In the genomic region with DNA sequence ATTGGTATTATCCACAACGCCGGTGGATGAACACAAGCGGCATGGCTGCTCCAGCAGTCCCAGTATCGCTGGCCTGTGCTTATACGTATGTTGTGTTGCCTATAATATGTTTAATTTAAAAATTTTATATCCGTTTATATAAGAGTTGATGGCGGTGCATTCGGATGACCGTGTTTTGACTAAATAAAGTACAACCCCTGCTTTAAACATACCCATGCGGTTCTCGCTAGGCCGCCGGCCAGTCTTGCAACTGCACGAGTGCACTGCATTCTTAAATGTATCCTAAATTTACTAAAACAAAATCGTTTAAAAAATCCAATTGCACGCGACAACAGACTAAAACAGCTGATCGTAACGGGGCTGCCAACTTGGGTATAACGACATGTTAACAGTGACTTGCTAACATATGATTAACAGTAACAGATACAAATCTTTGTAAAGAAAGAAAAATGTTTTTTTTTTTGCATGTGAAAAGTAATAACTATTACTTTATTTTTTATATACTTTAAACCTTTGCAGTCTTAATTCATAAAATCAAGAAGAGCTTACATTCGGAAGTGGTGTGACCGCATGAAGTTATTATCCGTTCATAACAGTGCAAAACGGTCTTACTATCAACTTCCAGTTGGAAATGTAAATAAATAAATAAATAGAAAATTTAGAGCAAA, we compare ENCODE assay signal across 3 fruit fly cellular contexts.
TF ChIP-seq lines count a peak whose summit lies in the region.

A gene (minus strand): TSS at position 356 of the 668 bp plus-strand sequence.
A gene (plus strand): TSS at position 594 of the 668 bp plus-strand sequence.

- no peak for TF ChIP-seq CTCF in whole organism, embryonic (GFP tag; optimal IDR thresholded peaks at IDR 0.05; lab: Kevin White, UChicago)

TF ChIP-seq in whole organism, adult, 20 proteins besides CTCF, POLR2A, EP300 and RAD21:
- TF ChIP-seq pad (GFP tag; optimal IDR thresholded peaks at IDR 0.05; lab: Kevin White, UChicago) (no peak), kay (GFP tag; lab: Kevin White, UChicago; ENCODE audit: borderline replicate concordance) (peak; percentile 75), tj (GFP tag; optimal IDR thresholded peaks at IDR 0.05; lab: Kevin White, UChicago) (no peak), CG7045 (GFP tag; optimal IDR thresholded peaks at IDR 0.05; lab: Kevin White, UChicago) (no peak), cnc (optimal IDR thresholded peaks at IDR 0.05; lab: Kevin White, UChicago) (no peak), Hr96 (GFP tag; optimal IDR thresholded peaks at IDR 0.05; lab: Kevin White, UChicago) (no peak), CG1620 (GFP tag; optimal IDR thresholded peaks at IDR 0.05; lab: Kevin White, UChicago) (no peak), Mnt (GFP tag; optimal IDR thresholded peaks at IDR 0.05; lab: Kevin White, UChicago) (peak; percentile 32), CG5204 (GFP tag; optimal IDR thresholded peaks at IDR 0.05; lab: Kevin White, UChicago) (no peak), CG33017 (tag; optimal IDR thresholded peaks at IDR 0.05; lab: Kevin White, UChicago) (no peak), CG14711 (tag; optimal IDR thresholded peaks at IDR 0.05; lab: Kevin White, UChicago) (peak; percentile 10), ovo (GFP tag; optimal IDR thresholded peaks at IDR 0.05; lab: Kevin White, UChicago) (peak; percentile 3), bab1 (GFP tag; optimal IDR thresholded peaks at IDR 0.05; lab: Kevin White, UChicago) (peak; percentile 26), CG12768 (GFP tag; optimal IDR thresholded peaks at IDR 0.05; lab: Kevin White, UChicago) (no peak), toe (GFP tag; optimal IDR thresholded peaks at IDR 0.05; lab: Kevin White, UChicago) (no peak), Crg-1 (GFP tag; optimal IDR thresholded peaks at IDR 0.05; lab: Kevin White, UChicago) (no peak)
TF ChIP-seq in whole organism, adult: peak in this region for 5.

TF ChIP-seq in whole organism, embryonic, 481 proteins besides CTCF, POLR2A, EP300 and RAD21 (continues in another document):
- TF ChIP-seq CG12391 (tag; optimal IDR thresholded peaks at IDR 0.05; lab: Kevin White, UChicago), result peak; percentile 3
- peak; percentile 45 for TF ChIP-seq YL-1 (GFP tag; optimal IDR thresholded peaks at IDR 0.05; lab: Kevin White, UChicago)
- peak; percentile 51 for TF ChIP-seq MESR4 (GFP tag; optimal IDR thresholded peaks at IDR 0.05; lab: Kevin White, UChicago)
- TF ChIP-seq Dp (GFP tag; optimal IDR thresholded peaks at IDR 0.05; lab: Kevin White, UChicago), result peak; percentile 3
- TF ChIP-seq pzg (GFP tag; optimal IDR thresholded peaks at IDR 0.05; lab: Kevin White, UChicago), result peak; percentile 35
- peak in 1 of 2 experiments; percentile 94 for TF ChIP-seq insv (GFP tag; optimal IDR thresholded peaks at IDR 0.05; lab: Kevin White, UChicago)
- peak; percentile 57 to 90 for TF ChIP-seq crp (GFP tag; optimal IDR thresholded peaks at IDR 0.05; lab: Kevin White, UChicago)
- peak; percentile 52; the same call in 1 of the 2 replicates for TF ChIP-seq MBD-R2 (GFP tag; IDR thresholded peaks at IDR 0.05; lab: Robert Waterston, UW)
- TF ChIP-seq sens (GFP tag; lab: Kevin White, UChicago), result peak; percentile 57
- TF ChIP-seq trem (tag; optimal IDR thresholded peaks at IDR 0.05; lab: Kevin White, UChicago), result peak; percentile 98
- peak; percentile 43 for TF ChIP-seq CG10267 (tag; optimal IDR thresholded peaks at IDR 0.05; lab: Kevin White, UChicago)
- peak; percentile 62 for TF ChIP-seq CG9797 (GFP tag; optimal IDR thresholded peaks at IDR 0.05; lab: Kevin White, UChicago)
- TF ChIP-seq stwl (tag; optimal IDR thresholded peaks at IDR 0.05; lab: Kevin White, UChicago), result peak; percentile 49
- TF ChIP-seq CG31441 (GFP tag; IDR thresholded peaks at IDR 0.05; lab: Robert Waterston, UW), result 0 out of 2 replicates have a peak, but pooled peaks have one; percentile 21
- TF ChIP-seq nmo (GFP tag; optimal IDR thresholded peaks at IDR 0.05; lab: Kevin White, UChicago), result peak; percentile 1
- peak; percentile 50 for TF ChIP-seq gfzf (GFP tag; optimal IDR thresholded peaks at IDR 0.05; lab: Kevin White, UChicago)
- TF ChIP-seq CG10654 (GFP tag; optimal IDR thresholded peaks at IDR 0.05; lab: Kevin White, UChicago), result no peak
- no peak for TF ChIP-seq abd-A (tag; optimal IDR thresholded peaks at IDR 0.05; lab: Kevin White, UChicago)
- peak; percentile 1 for TF ChIP-seq CG12659 (GFP tag; optimal IDR thresholded peaks at IDR 0.05; lab: Kevin White, UChicago)
- peak; percentile 0 for TF ChIP-seq Med (GFP tag; lab: Kevin White, UChicago)
- TF ChIP-seq Bgb (GFP tag; IDR thresholded peaks at IDR 0.05; lab: Robert Waterston, UW; ENCODE audit: partially characterized antibody), result no peak
- TF ChIP-seq CG10462 (GFP tag; optimal IDR thresholded peaks at IDR 0.05; lab: Kevin White, UChicago), result no peak
- TF ChIP-seq bcd (GFP tag; optimal IDR thresholded peaks at IDR 0.05; lab: Kevin White, UChicago), result no peak
- TF ChIP-seq CG34422 (GFP tag; IDR thresholded peaks at IDR 0.05; lab: Robert Waterston, UW), result peak; percentile 13; the same call in 1 of the 3 replicates
- TF ChIP-seq CG13287 (GFP tag; IDR thresholded peaks at IDR 0.05; lab: Robert Waterston, UW; ENCODE audit: partially characterized antibody), result peak; percentile 18; the same call in 1 of the 2 replicates
- no peak for TF ChIP-seq Max (GFP tag; optimal IDR thresholded peaks at IDR 0.05; lab: Kevin White, UChicago)
- peak; percentile 53 for TF ChIP-seq CG14710 (tag; optimal IDR thresholded peaks at IDR 0.05; lab: Kevin White, UChicago)
- TF ChIP-seq dysf (GFP tag; IDR thresholded peaks at IDR 0.05; lab: Robert Waterston, UW), result no peak
- peak; percentile 25 for TF ChIP-seq grn (GFP tag; optimal IDR thresholded peaks at IDR 0.05; lab: Kevin White, UChicago)
- no peak for TF ChIP-seq fd3F (GFP tag; optimal IDR thresholded peaks at IDR 0.05; lab: Kevin White, UChicago)
- TF ChIP-seq CG4617 (GFP tag; optimal IDR thresholded peaks at IDR 0.05; lab: Kevin White, UChicago; ENCODE audit: borderline replicate concordance), result peak; percentile 27
- peak; percentile 1 for TF ChIP-seq BEAF-32 (GFP tag; optimal IDR thresholded peaks at IDR 0.05; lab: Kevin White, UChicago)
- TF ChIP-seq Nf-YC (tag; optimal IDR thresholded peaks at IDR 0.05; lab: Kevin White, UChicago), result peak; percentile 19

TF ChIP-seq in whole organism, prepupa, 60 proteins besides CTCF, POLR2A, EP300 and RAD21:
- TF ChIP-seq Eip78C (GFP tag; lab: Kevin White, UChicago), result peak; percentile 63
- TF ChIP-seq esn (GFP tag; optimal IDR thresholded peaks at IDR 0.05; lab: Kevin White, UChicago), result peak; percentile 20
- TF ChIP-seq CG15336 (GFP tag; IDR thresholded peaks at IDR 0.05; lab: Robert Waterston, UW), result no peak
- peak; percentile 3 for TF ChIP-seq Eip75B (GFP tag; optimal IDR thresholded peaks at IDR 0.05; lab: Kevin White, UChicago)
- peak; percentile 93 for TF ChIP-seq fkh (GFP tag; optimal IDR thresholded peaks at IDR 0.05; lab: Kevin White, UChicago)
- peak; percentile 24 for TF ChIP-seq Eip93F (GFP tag; optimal IDR thresholded peaks at IDR 0.05; lab: Kevin White, UChicago)
- TF ChIP-seq CG34406 (GFP tag; optimal IDR thresholded peaks at IDR 0.05; lab: Kevin White, UChicago), result no peak
- no peak for TF ChIP-seq eg (GFP tag; IDR thresholded peaks at IDR 0.05; lab: Robert Waterston, UW)
- TF ChIP-seq CG6854 (GFP tag; optimal IDR thresholded peaks at IDR 0.05; lab: Kevin White, UChicago), result no peak
